Fruit fly (Drosophila melanogaster): Measurements from ENCODE around the gene nau.

nau gene

dm6 chr3R:23725711-23726349 lies 7.7 kb upstream of the nau start (continued):
- TF ChIP-seq sc (optimal IDR thresholded peaks at IDR 0.05) (no peak), sc (GFP tag; optimal IDR thresholded peaks at IDR 0.05) (peak; percentile 1), CG9215 (GFP tag; IDR thresholded peaks at IDR 0.05) (no peak), CG2120 (GFP tag; optimal IDR thresholded peaks at IDR 0.05) (peak; percentile 33), slou (GFP tag; optimal IDR thresholded peaks at IDR 0.05) (no peak), Taf1 (GFP tag; IDR thresholded peaks at IDR 0.05) (no peak), CG3281 (GFP tag; optimal IDR thresholded peaks at IDR 0.05) (peak; percentile 33), bigmax (GFP tag; optimal IDR thresholded peaks at IDR 0.05) (no peak), CG8089 (GFP tag; optimal IDR thresholded peaks at IDR 0.05) (no peak), CG15011 (GFP tag; optimal IDR thresholded peaks at IDR 0.05) (no peak), nerfin-1 (tag; optimal IDR thresholded peaks at IDR 0.05) (no peak), CG10543 (GFP tag; optimal IDR thresholded peaks at IDR 0.05) (peak; percentile 86), gcm2 (GFP tag; optimal IDR thresholded peaks at IDR 0.05) (no peak), hbn (GFP tag; IDR thresholded peaks at IDR 0.05; ENCODE audit: partially characterized antibody) (no peak), so (GFP tag; IDR thresholded peaks at IDR 0.05) (0 out of 3 replicates have a peak, but pooled peaks have one; percentile 9), CG9727 (GFP tag; optimal IDR thresholded peaks at IDR 0.05) (peak; percentile 13), h (optimal IDR thresholded peaks at IDR 0.05) (no peak), dimm (GFP tag; IDR thresholded peaks at IDR 0.05) (no peak), ewg (GFP tag; optimal IDR thresholded peaks at IDR 0.05) (no peak), sob (GFP tag; IDR thresholded peaks at IDR 0.05) (peak; percentile 63; the same call in 1 of the 2 replicates), CG34376 (GFP tag; optimal IDR thresholded peaks at IDR 0.05) (peak; percentile 78), grau (tag; optimal IDR thresholded peaks at IDR 0.05) (no peak), CG6765 (GFP tag; optimal IDR thresholded peaks at IDR 0.05) (no peak), CG7271 (tag; optimal IDR thresholded peaks at IDR 0.05) (no peak), CG3407 (GFP tag; optimal IDR thresholded peaks at IDR 0.05) (peak; percentile 10), twi (tag; optimal IDR thresholded peaks at IDR 0.05) (no peak), CG13123 (GFP tag; optimal IDR thresholded peaks at IDR 0.05) (no peak), E2f2 (GFP tag; IDR thresholded peaks at IDR 0.05) (no peak), Atf6 (GFP tag; IDR thresholded peaks at IDR 0.05) (peak; percentile 49; the same call in 1 of the 2 replicates), tx (GFP tag; optimal IDR thresholded peaks at IDR 0.05) (no peak), CG42726 (GFP tag; IDR thresholded peaks at IDR 0.05; ENCODE audit: partially characterized antibody) (peak; percentile 19; the same call in 1 of the 2 replicates), NFAT (GFP tag; IDR thresholded peaks at IDR 0.05) (no peak), z (GFP tag; IDR thresholded peaks at IDR 0.05) (no peak), wek (GFP tag; optimal IDR thresholded peaks at IDR 0.05) (peak; percentile 30), Fer3 (tag; optimal IDR thresholded peaks at IDR 0.05) (peak; percentile 30), Meics (GFP tag; optimal IDR thresholded peaks at IDR 0.05) (no peak), CG1233 (GFP tag; optimal IDR thresholded peaks at IDR 0.05) (peak; percentile 21), lab (GFP tag; optimal IDR thresholded peaks at IDR 0.05) (peak; percentile 68), YL-1 (GFP tag; optimal IDR thresholded peaks at IDR 0.05) (no peak), oc (tag; optimal IDR thresholded peaks at IDR 0.05) (no peak), Blimp-1 (GFP tag; optimal IDR thresholded peaks at IDR 0.05) (peak; percentile 11), CG9817 (tag; optimal IDR thresholded peaks at IDR 0.05) (no peak), rib (GFP tag; IDR thresholded peaks at IDR 0.05) (peak; percentile 67; the same call in 1 of the 2 replicates), CG12071 (GFP tag; optimal IDR thresholded peaks at IDR 0.05) (peak; percentile 52), row (GFP tag; IDR thresholded peaks at IDR 0.05) (no peak), PHDP (tag; optimal IDR thresholded peaks at IDR 0.05) (no peak), CG14014 (GFP tag; IDR thresholded peaks at IDR 0.05) (no peak), Tbp (GFP tag; optimal IDR thresholded peaks at IDR 0.05) (no peak), CG15073 (GFP tag; optimal IDR thresholded peaks at IDR 0.05) (no peak), Hsf (GFP tag; optimal IDR thresholded peaks at IDR 0.05) (no peak), B-H2 (GFP tag; optimal IDR thresholded peaks at IDR 0.05) (peak; percentile 66)
